Worm (Caenorhabditis elegans): ENCODE results near the gene F16G10.11.

DNA sequence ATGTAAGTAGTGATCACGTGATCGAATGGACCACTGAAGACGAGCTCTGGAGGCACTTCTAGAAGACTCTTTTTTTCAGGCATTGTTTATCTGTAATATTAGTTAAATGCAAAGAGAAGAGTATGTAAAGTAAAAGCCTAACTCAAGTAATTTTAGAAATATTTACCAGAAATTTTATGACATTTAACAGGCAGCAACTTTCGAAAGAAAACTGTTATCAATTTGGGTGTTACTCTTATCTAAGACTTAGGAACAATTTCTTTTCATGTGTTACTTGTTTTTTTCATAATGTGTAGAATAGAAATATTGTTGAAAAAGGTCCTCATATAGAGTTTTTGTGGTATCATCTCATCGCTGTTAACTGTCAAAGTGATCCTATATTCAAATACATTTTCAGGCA, 24.2 kb upstream of the F16G10.11 start, which contains the start of the genes F42G2.5 and F42G2.7:
- no peak for TF ChIP-seq nhr-11 (tag; optimal IDR thresholded peaks at IDR 0.05)
- TF ChIP-seq ceh-48 (tag; optimal IDR thresholded peaks at IDR 0.05): no peak
- no peak for TF ChIP-seq ceh-24 (tag; optimal IDR thresholded peaks at IDR 0.05)
- no peak for TF ChIP-seq hlh-30 (tag; optimal IDR thresholded peaks at IDR 0.05; ENCODE audit: insufficient read depth)
- TF ChIP-seq madf-2 (tag; optimal IDR thresholded peaks at IDR 0.05): no peak
- no peak for TF ChIP-seq pax-1 (tag; optimal IDR thresholded peaks at IDR 0.05)
